Fruit fly (Drosophila melanogaster) whole organism, embryonic: Measurements from ENCODE around the gene CG2617.

Experiments
- Adf1 ChIP-seq: fragments of 200-800 bp; sonication (Bioruptor generic); IDR thresholded peaks from 2 replicates; pipeline ENCODE4 v1.3.6; 2022; ENCODE audit warnings: missing biosample characterization, missing genetic modification characterization
- Atf3 ChIP-seq: fragments of 200-800 bp; sonication (Bioruptor generic); optimal IDR thresholded peaks from 3 replicates; lab custom pipeline; 2016; ENCODE audit warnings: missing biosample characterization, missing genetic modification characterization
- CG10209 ChIP-seq: fragments of 200-800 bp; sonication (Bioruptor generic); optimal IDR thresholded peaks from 3 replicates; lab custom pipeline; 2017; ENCODE audit warnings: missing biosample characterization, mild to moderate bottlenecking, missing genetic modification characterization, missing genetic modification reagents
- CG11247 ChIP-seq: fragments of 200-800 bp; sonication (Bioruptor generic); IDR thresholded peaks from 2 replicates; pipeline ENCODE4 v1.3.6; 2022; ENCODE audit warnings: missing biosample characterization, missing genetic modification characterization
- CG11398 ChIP-seq: fragments of 200-800 bp; sonication (Bioruptor generic); optimal IDR thresholded peaks from 2 replicates; lab custom pipeline; 2016; ENCODE audit warnings: missing biosample characterization, missing genetic modification characterization
- CG13287 ChIP-seq: fragments of 200-800 bp; sonication (Bioruptor generic); IDR thresholded peaks from 2 replicates; pipeline ENCODE4 v1.3.6; 2022; ENCODE audit warnings: missing biosample characterization, missing genetic modification characterization; ENCODE audit not compliant: partially characterized antibody
- CG16815 ChIP-seq: fragments of 200-800 bp; sonication (Bioruptor generic); optimal IDR thresholded peaks from 3 replicates; lab custom pipeline; 2017; ENCODE audit warnings: missing biosample characterization, mild to moderate bottlenecking, missing genetic modification characterization
- CG1792 ChIP-seq: fragments of 200-800 bp; sonication (Bioruptor generic); optimal IDR thresholded peaks from 2 replicates; lab custom pipeline; 2016; ENCODE audit warnings: missing biosample characterization, missing genetic modification characterization
- CG18262 ChIP-seq: fragments of 200-800 bp; optimal IDR thresholded peaks from 3 replicates; lab custom pipeline; 2019; ENCODE audit warnings: missing biosample characterization, mild to moderate bottlenecking, missing genetic modification characterization, moderate library complexity
- CG2889 ChIP-seq: fragments of 200-800 bp; sonication (Bioruptor generic); IDR thresholded peaks from 3 replicates; pipeline ENCODE4 v1.3.6; 2022; ENCODE audit warnings: missing biosample characterization, missing genetic modification characterization
- CG31441 ChIP-seq: fragments of 200-800 bp; sonication (Bioruptor generic); IDR thresholded peaks from 2 replicates; pipeline ENCODE4 v1.3.6; 2022; ENCODE audit warnings: missing biosample characterization, missing genetic modification characterization
- CG3163 ChIP-seq: fragments of 200-800 bp; sonication (Bioruptor generic); optimal IDR thresholded peaks from 3 replicates; lab custom pipeline; 2016; ENCODE audit warnings: missing biosample characterization, missing genetic modification characterization
- CG34376 ChIP-seq: fragments of 200-800 bp; sonication (Bioruptor generic); optimal IDR thresholded peaks from 2 replicates; lab custom pipeline; 2018; ENCODE audit warnings: missing biosample characterization, mild to moderate bottlenecking, missing genetic modification characterization
- CG34422 ChIP-seq: fragments of 200-800 bp; sonication (Bioruptor generic); IDR thresholded peaks from 3 replicates; pipeline ENCODE4 v1.3.6; 2022; ENCODE audit warnings: missing biosample characterization, missing genetic modification characterization
- CG3995 ChIP-seq: fragments of 200-800 bp; sonication (Bioruptor generic); optimal IDR thresholded peaks from 3 replicates; lab custom pipeline; 2016; ENCODE audit warnings: missing biosample characterization, missing genetic modification characterization
- CG4707 ChIP-seq: fragments of 200-800 bp; sonication (Bioruptor generic); optimal IDR thresholded peaks from 2 replicates; lab custom pipeline; 2018; ENCODE audit warnings: missing biosample characterization, mild to moderate bottlenecking, missing genetic modification characterization, moderate library complexity
- CG4820 ChIP-seq: fragments of 200-800 bp; sonication (Bioruptor generic); optimal IDR thresholded peaks from 3 replicates; lab custom pipeline; 2016; ENCODE audit warnings: missing biosample characterization, missing genetic modification characterization
- CG5180 ChIP-seq: fragments of 200-800 bp; sonication (Bioruptor generic); optimal IDR thresholded peaks from 3 replicates; lab custom pipeline; 2017; ENCODE audit warnings: missing biosample characterization, missing genetic modification characterization, mild to moderate bottlenecking, moderate library complexity, missing genetic modification reagents
- CG5245 ChIP-seq: fragments of 200-800 bp; sonication (Bioruptor generic); optimal IDR thresholded peaks from 3 replicates; lab custom pipeline; 2016; ENCODE audit warnings: missing biosample characterization, missing genetic modification characterization
- CG6689 ChIP-seq: fragments of 200-800 bp; sonication (Bioruptor generic); IDR thresholded peaks from 2 replicates; pipeline ENCODE4 v1.3.6; 2022; ENCODE audit warnings: missing biosample characterization, missing genetic modification characterization
- CG8290 ChIP-seq, 3 experiments: fragments of 200-800 bp; sonication (Bioruptor generic); optimal IDR thresholded peaks; 2 replicates each; lab custom pipeline; 2016 to 2019; ENCODE audit warnings: missing biosample characterization in 3 of 3, missing genetic modification characterization in 3 of 3, mild to moderate bottlenecking in 2 of 3, moderate library complexity in 1 of 3
- CG9437 ChIP-seq: fragments of 200-800 bp; sonication (Bioruptor generic); optimal IDR thresholded peaks from 2 replicates; lab custom pipeline; 2018; ENCODE audit warnings: missing biosample characterization, mild to moderate bottlenecking, missing genetic modification characterization
- CG9727 ChIP-seq: fragments of 200-800 bp; sonication (Bioruptor generic); optimal IDR thresholded peaks from 3 replicates; lab custom pipeline; 2017; ENCODE audit warnings: missing biosample characterization, mild to moderate bottlenecking, missing genetic modification characterization
- CG9797 ChIP-seq: fragments of 200-800 bp; sonication (Bioruptor generic); optimal IDR thresholded peaks from 3 replicates; lab custom pipeline; 2018; ENCODE audit warnings: missing biosample characterization, mild to moderate bottlenecking, missing genetic modification characterization
- Dip2 ChIP-seq: fragments of 200-800 bp; sonication (Bioruptor generic); IDR thresholded peaks from 2 replicates; pipeline ENCODE4 v1.3.6; 2022; ENCODE audit warnings: missing biosample characterization, missing genetic modification characterization
- Dp ChIP-seq: fragments of 200-800 bp; sonication (Bioruptor generic); optimal IDR thresholded peaks from 2 replicates; lab custom pipeline; 2018; ENCODE audit warnings: missing biosample characterization, mild to moderate bottlenecking, missing genetic modification characterization, moderate library complexity
- Eip74EF ChIP-seq, 2 experiments: fragments of 200-800 bp in 1 of 2; fragments of >200 bp in 1 of 2; sonication (Bioruptor generic) in 1 of 2; optimal IDR thresholded peaks; 2 replicates each; lab custom pipeline; 2017 to 2019; ENCODE audit warnings: missing biosample characterization in 2 of 2, missing genetic modification characterization in 2 of 2, mild to moderate bottlenecking in 1 of 2, moderate library complexity in 1 of 2
- Ets97D ChIP-seq: fragments of 200-800 bp; sonication (Bioruptor generic); optimal IDR thresholded peaks from 3 replicates; lab custom pipeline; 2016; ENCODE audit warnings: missing biosample characterization, missing genetic modification characterization
- Meics ChIP-seq: fragments of 200-800 bp; sonication (Bioruptor generic); optimal IDR thresholded peaks from 2 replicates; lab custom pipeline; 2017; ENCODE audit warnings: missing biosample characterization, mild to moderate bottlenecking, missing genetic modification characterization
- Oaz ChIP-seq: fragments of 200-800 bp; sonication (Bioruptor generic); IDR thresholded peaks from 2 replicates; pipeline ENCODE4 v1.3.6; 2022; ENCODE audit warnings: missing biosample characterization, missing genetic modification characterization
- Vsx1 ChIP-seq: fragments of 200-800 bp; sonication (Bioruptor generic); optimal IDR thresholded peaks from 2 replicates; lab custom pipeline; 2017; ENCODE audit warnings: missing biosample characterization, mild to moderate bottlenecking, missing genetic modification characterization, missing genetic modification reagents
- bbx ChIP-seq: fragments of 200-800 bp; sonication (Bioruptor generic); IDR thresholded peaks from 2 replicates; pipeline ENCODE4 v1.3.6; 2022; ENCODE audit warnings: missing biosample characterization, missing genetic modification characterization; ENCODE audit not compliant: partially characterized antibody
- dati ChIP-seq: fragments of 200-800 bp; sonication (Bioruptor generic); IDR thresholded peaks from 2 replicates; pipeline ENCODE4 v1.3.6; 2022; ENCODE audit warnings: missing biosample characterization, missing genetic modification characterization
- dmrt99B ChIP-seq: fragments of 200-800 bp; sonication (Bioruptor generic); optimal IDR thresholded peaks from 2 replicates; lab custom pipeline; 2018; ENCODE audit warnings: missing biosample characterization, mild to moderate bottlenecking, missing genetic modification characterization, moderate library complexity
- dysf ChIP-seq: fragments of 200-800 bp; sonication (Bioruptor generic); IDR thresholded peaks from 3 replicates; pipeline ENCODE4 v1.3.6; 2022; ENCODE audit warnings: missing biosample characterization, missing genetic modification characterization
- grn ChIP-seq: fragments of 200-800 bp; sonication (Bioruptor generic); optimal IDR thresholded peaks from 3 replicates; lab custom pipeline; 2017; ENCODE audit warnings: missing biosample characterization, missing genetic modification characterization
- insv ChIP-seq, 2 experiments: fragments of 200-800 bp; sonication (Bioruptor generic); optimal IDR thresholded peaks; 3 replicates each; lab custom pipeline; 2016 to 2018; ENCODE audit warnings: missing biosample characterization in 2 of 2, missing genetic modification characterization in 2 of 2
- jigr1 ChIP-seq: fragments of 200-800 bp; sonication (Bioruptor generic); IDR thresholded peaks from 3 replicates; pipeline ENCODE4 v1.3.6; 2022; ENCODE audit warnings: missing biosample characterization, missing genetic modification characterization
- jumu ChIP-seq: fragments of 200-800 bp; sonication (Bioruptor generic); optimal IDR thresholded peaks from 3 replicates; lab custom pipeline; 2016; ENCODE audit warnings: missing biosample characterization, missing genetic modification characterization
- kay ChIP-seq: fragments of 200-800 bp; sonication (Bioruptor generic); optimal IDR thresholded peaks from 2 replicates; lab custom pipeline; 2016; ENCODE audit warnings: missing biosample characterization, missing genetic modification characterization
- kni ChIP-seq: fragments of 200-800 bp; sonication (Bioruptor generic); optimal IDR thresholded peaks from 3 replicates; lab custom pipeline; 2017; ENCODE audit warnings: mild to moderate bottlenecking, missing biosample characterization, missing genetic modification reagents, missing genetic modification characterization
- knrl ChIP-seq: fragments of 200-800 bp; sonication (Bioruptor generic); IDR thresholded peaks from 3 replicates; pipeline ENCODE4 v1.3.6; 2022; ENCODE audit warnings: missing biosample characterization, missing genetic modification characterization; ENCODE audit not compliant: partially characterized antibody
- oc ChIP-seq: fragments of 200-800 bp; sonication (Bioruptor generic); optimal IDR thresholded peaks from 2 replicates; lab custom pipeline; 2018; ENCODE audit warnings: missing biosample characterization, mild to moderate bottlenecking, missing genetic modification characterization, moderate library complexity
- p53 ChIP-seq: fragments of 200-800 bp; sonication (Bioruptor generic); optimal IDR thresholded peaks from 2 replicates; lab custom pipeline; 2016; ENCODE audit warnings: missing biosample characterization, missing genetic modification characterization
- pnt ChIP-seq: fragments of 200-800 bp; sonication (Bioruptor generic); optimal IDR thresholded peaks from 3 replicates; lab custom pipeline; 2016; ENCODE audit warnings: missing biosample characterization, missing genetic modification characterization
- ro ChIP-seq: fragments of 200-800 bp; sonication (Bioruptor generic); IDR thresholded peaks from 2 replicates; pipeline ENCODE4 v1.3.6; 2022; ENCODE audit warnings: missing biosample characterization, missing genetic modification characterization
- slou ChIP-seq: fragments of 200-800 bp; sonication (Bioruptor generic); optimal IDR thresholded peaks from 3 replicates; lab custom pipeline; 2016; ENCODE audit warnings: missing biosample characterization, missing genetic modification characterization
- stc ChIP-seq: fragments of 200-800 bp; sonication (Bioruptor generic); IDR thresholded peaks from 2 replicates; pipeline ENCODE4 v1.3.6; 2022; ENCODE audit warnings: missing biosample characterization, missing genetic modification characterization
- twi ChIP-seq: fragments of 200-800 bp; optimal IDR thresholded peaks from 2 replicates; lab custom pipeline; 2019; ENCODE audit warnings: missing biosample characterization, mild to moderate bottlenecking, missing genetic modification characterization, moderate library complexity
- tx ChIP-seq: fragments of 200-800 bp; sonication (Bioruptor generic); optimal IDR thresholded peaks from 2 replicates; lab custom pipeline; 2016; ENCODE audit warnings: missing biosample characterization, missing genetic modification characterization

Gene CG2617

dm6 chr2L:20645394-20645869 lies 36.7 kb upstream of the CG2617 start, which contains the start of the genes phr6-4 and CG2608 (continued):
- peak; percentile 71; the same call in 1 of the 3 replicates for TF ChIP-seq jigr1
- TF ChIP-seq dmrt99B (tag; lab: Kevin White, UChicago): peak; percentile 93
- TF ChIP-seq CG4707 (GFP tag; lab: Kevin White, UChicago): peak; percentile 66
- peak; percentile 73 for TF ChIP-seq Atf3 (GFP tag; lab: Kevin White, UChicago)
- TF ChIP-seq CG8290 (GFP tag; optimal IDR thresholded peaks at IDR 0.05; lab: Kevin White, UChicago): peak; percentile 73
- TF ChIP-seq CG8290 (tag; optimal IDR thresholded peaks at IDR 0.05; lab: Kevin White, UChicago): peak; percentile 60 to 86
- no peak for TF ChIP-seq Dip2 (GFP tag; lab: Robert Waterston, UW)
- TF ChIP-seq Vsx1 (GFP tag; lab: Kevin White, UChicago): peak; percentile 84
- peak; percentile 71 for TF ChIP-seq CG3163 (GFP tag; lab: Kevin White, UChicago)
- peak; percentile 69 for TF ChIP-seq stc (GFP tag; lab: Robert Waterston, UW)
- peak in 1 of 2 experiments; percentile 55 for TF ChIP-seq insv (GFP tag; optimal IDR thresholded peaks at IDR 0.05; lab: Kevin White, UChicago)
- peak; percentile 82 for TF ChIP-seq Oaz (GFP tag; lab: Robert Waterston, UW)
- peak; percentile 87 for TF ChIP-seq slou
- TF ChIP-seq CG9437 (GFP tag; lab: Kevin White, UChicago): peak; percentile 90
- TF ChIP-seq CG1792: peak; percentile 78
- TF ChIP-seq kay (GFP tag; lab: Kevin White, UChicago): peak; percentile 84
- peak; percentile 94 for TF ChIP-seq CG31441 (GFP tag; lab: Robert Waterston, UW)
- TF ChIP-seq p53 (GFP tag; lab: Kevin White, UChicago): peak; percentile 62
- peak; percentile 88 for TF ChIP-seq CG5245
- TF ChIP-seq CG13287 (GFP tag; lab: Robert Waterston, UW): no peak
- TF ChIP-seq CG16815: peak; percentile 89
- TF ChIP-seq CG3995 (GFP tag; lab: Kevin White, UChicago): peak; percentile 90
- TF ChIP-seq CG18262 (tag; lab: Kevin White, UChicago): peak; percentile 95
- TF ChIP-seq twi: peak; percentile 91
- TF ChIP-seq CG2889 (GFP tag; lab: Robert Waterston, UW): peak; percentile 91
- peak in 1 of 2 experiments; percentile 91 for TF ChIP-seq Eip74EF (GFP tag; optimal IDR thresholded peaks at IDR 0.05; lab: Kevin White, UChicago)
- no peak for TF ChIP-seq oc (tag; lab: Kevin White, UChicago)
- TF ChIP-seq CG9797 (GFP tag; lab: Kevin White, UChicago): peak; percentile 63
- TF ChIP-seq jumu (GFP tag; lab: Kevin White, UChicago): peak; percentile 80
- peak; percentile 86 for TF ChIP-seq dysf (GFP tag; lab: Robert Waterston, UW)
- TF ChIP-seq kni: peak; percentile 46
- TF ChIP-seq CG4820: peak; percentile 85
- peak; percentile 66 for TF ChIP-seq CG11247 (GFP tag; lab: Robert Waterston, UW)
- no peak for TF ChIP-seq knrl (GFP tag; lab: Robert Waterston, UW)
- peak; percentile 76 for TF ChIP-seq Ets97D (GFP tag; lab: Kevin White, UChicago)
- TF ChIP-seq grn (GFP tag; lab: Kevin White, UChicago): peak; percentile 51
- peak; percentile 70 for TF ChIP-seq Dp
- TF ChIP-seq CG11398 (GFP tag; lab: Kevin White, UChicago): peak; percentile 54
- TF ChIP-seq CG10209: peak; percentile 94
- TF ChIP-seq bbx: no peak
- peak; percentile 81 for TF ChIP-seq tx
- peak; percentile 57; the same call in 1 of the 2 replicates for TF ChIP-seq dati (GFP tag; lab: Robert Waterston, UW)
- peak; percentile 90 for TF ChIP-seq CG6689 (GFP tag; lab: Robert Waterston, UW)
- TF ChIP-seq pnt (GFP tag; lab: Kevin White, UChicago): peak; percentile 91
- peak; percentile 93 for TF ChIP-seq Meics (GFP tag; lab: Kevin White, UChicago)
- TF ChIP-seq CG34422 (GFP tag; lab: Robert Waterston, UW): peak; percentile 73; the same call in 1 of the 3 replicates
- 0 out of 2 replicates have a peak, but pooled peaks have one; percentile 21 for TF ChIP-seq ro (GFP tag; lab: Robert Waterston, UW)
- TF ChIP-seq Adf1: peak; percentile 56
- peak; percentile 94 for TF ChIP-seq CG9727
- peak; percentile 71 for TF ChIP-seq CG5180 (GFP tag; lab: Kevin White, UChicago)
- TF ChIP-seq CG34376 (GFP tag; lab: Kevin White, UChicago): peak; percentile 90
